Worm (Caenorhabditis elegans): Measurements from ENCODE around the gene Y43F8B.12.

- no peak for TF ChIP-seq sea-1 (GFP tag; conservative IDR thresholded peaks at IDR 0.05)
- TF ChIP-seq hnd-1 (tag; optimal IDR thresholded peaks at IDR 0.05), result no peak
- no peak for TF ChIP-seq tbx-11 (GFP tag; IDR thresholded peaks at IDR 0.05)
- TF ChIP-seq ama-1 (optimal IDR thresholded peaks at IDR 0.05), result no peak
- TF ChIP-seq tra-4 (tag; optimal IDR thresholded peaks at IDR 0.05), result no peak
- TF ChIP-seq flt-1 (GFP tag; IDR thresholded peaks at IDR 0.05), result no peak
- no peak for TF ChIP-seq hmg-4 (GFP tag; optimal IDR thresholded peaks at IDR 0.05)
- no peak for TF ChIP-seq tbx-37 (GFP tag; conservative IDR thresholded peaks at IDR 0.05)
- no peak for TF ChIP-seq ceh-13 (GFP tag; optimal IDR thresholded peaks at IDR 0.05)
- no peak for TF ChIP-seq ets-7 (tag; optimal IDR thresholded peaks at IDR 0.05)
Observed at ce11 chrV:19477852-19478251, 9.7 kb downstream of the Y43F8B.12 start, which contains the start of gene Y43F8B.9.

All from whole organism, early embryonic.